Worm (Caenorhabditis elegans): ENCODE measurements around the gene nlp-60.

DNA sequence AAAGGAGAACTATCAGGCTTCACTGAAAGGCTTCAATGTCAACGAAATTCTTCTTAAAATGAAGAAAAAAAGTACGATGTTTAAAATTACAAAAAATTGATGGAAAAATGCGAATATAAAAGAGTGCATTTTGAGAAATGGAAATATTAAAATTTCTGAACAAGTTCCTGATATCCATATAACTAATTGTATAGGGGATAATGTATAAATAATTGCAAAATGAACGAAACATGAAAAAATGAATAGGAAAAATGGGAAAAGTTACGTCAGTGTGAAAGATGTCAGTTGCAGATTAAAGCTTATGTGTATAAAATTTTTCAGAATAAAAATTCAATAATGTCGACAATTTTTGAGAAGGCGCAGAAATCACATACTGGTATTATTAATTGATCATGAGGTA lies 28.9 kb upstream of the nlp-60 start:
- no peak for TF ChIP-seq ceh-16 (tag; optimal IDR thresholded peaks at IDR 0.05)
- TF ChIP-seq lin-39 (tag; optimal IDR thresholded peaks at IDR 0.05), result no peak
- no peak for TF ChIP-seq unc-39 (tag; optimal IDR thresholded peaks at IDR 0.05)
- TF ChIP-seq snpc-4 (tag; optimal IDR thresholded peaks at IDR 0.05), result no peak
- TF ChIP-seq egl-27 (tag; optimal IDR thresholded peaks at IDR 0.05), result no peak
- no peak for TF ChIP-seq ztf-11 (tag; optimal IDR thresholded peaks at IDR 0.05)
- no peak for TF ChIP-seq nhr-25 (tag; optimal IDR thresholded peaks at IDR 0.05)
- no peak for TF ChIP-seq nhr-11 (tag; optimal IDR thresholded peaks at IDR 0.05)
- no peak for TF ChIP-seq eor-1 (tag; optimal IDR thresholded peaks at IDR 0.05)
- TF ChIP-seq ztf-4 (tag; optimal IDR thresholded peaks at IDR 0.05), result no peak
- no peak for TF ChIP-seq nhr-76 (tag; optimal IDR thresholded peaks at IDR 0.05)
- TF ChIP-seq elt-3 (tag; optimal IDR thresholded peaks at IDR 0.05), result no peak
- TF ChIP-seq ZK546.5 (tag; optimal IDR thresholded peaks at IDR 0.05), result no peak
- no peak for TF ChIP-seq nfya-1 (tag; optimal IDR thresholded peaks at IDR 0.05; ENCODE audit: insufficient read depth)

Data from whole organism, L3 larva.